Fruit fly (Drosophila melanogaster) S2 (cell line): ENCODE data around the gene CG6067.

ENCODE experiments used
- CG8478 ChIP-seq: fragments of >200 bp; optimal IDR thresholded peaks from 2 replicates; lab custom pipeline; 2018
- CTCF ChIP-seq, 2 experiments: fragments of >200 bp; optimal IDR thresholded peaks; 2 replicates each; lab custom pipeline; 2018

- TF ChIP-seq CTCF (optimal IDR thresholded peaks at IDR 0.05; lab: Kevin White, UChicago) (no peak), CG8478 (no peak)
Observed at dm6 chrX:5988088-5988987, 32.9 kb downstream of the CG6067 start, which contains the start of gene CG5966.
